Fruit fly (Drosophila melanogaster) S2 (cell line): Measurements from ENCODE around the gene CG15812.

Source experiments
- CG8478 ChIP-seq: fragments of >200 bp; optimal IDR thresholded peaks from 2 replicates; lab custom pipeline; 2018
- CTCF ChIP-seq, 2 experiments: fragments of >200 bp; optimal IDR thresholded peaks; 2 replicates each; lab custom pipeline; 2018

The CG15812 gene

DNA sequence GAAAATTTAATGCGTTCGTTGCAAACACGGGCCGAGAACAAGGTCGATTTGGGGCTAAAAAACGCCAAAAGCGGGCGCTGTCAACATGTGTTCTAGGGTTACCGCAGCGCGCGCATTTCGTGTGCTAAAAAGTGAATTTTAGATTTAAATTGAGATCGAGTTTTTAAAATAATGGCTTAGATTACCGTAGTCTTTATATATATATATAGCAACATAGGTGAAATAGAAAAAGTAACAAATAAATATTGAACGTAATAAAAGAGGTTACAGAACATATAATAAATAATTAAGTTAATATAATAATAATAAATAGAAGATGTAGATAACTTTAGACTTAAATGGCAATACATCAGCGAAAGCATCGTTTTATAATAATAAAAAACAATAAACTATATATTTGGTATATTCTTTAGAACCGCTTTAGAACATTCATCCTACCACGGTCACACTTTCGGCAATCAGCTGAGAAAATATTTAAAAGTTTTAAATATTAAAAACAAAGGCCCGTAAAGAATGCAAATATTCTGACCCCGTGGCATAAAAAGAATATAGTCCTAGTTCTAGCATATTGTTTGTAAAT lies 16.3 kb upstream of the CG15812 start, which contains the start of the genes CG11537 and Alg2:
TSS of gene CG11537 (minus strand) at position 75 of the 580 bp plus-strand sequence.
TSS of gene Alg2 (plus strand) at position 426 of the 580 bp plus-strand sequence.
- TF ChIP-seq CTCF (optimal IDR thresholded peaks at IDR 0.05; lab: Kevin White, UChicago) (no peak), CG8478 (lab: Kevin White, UChicago) (no peak)

DNA sequence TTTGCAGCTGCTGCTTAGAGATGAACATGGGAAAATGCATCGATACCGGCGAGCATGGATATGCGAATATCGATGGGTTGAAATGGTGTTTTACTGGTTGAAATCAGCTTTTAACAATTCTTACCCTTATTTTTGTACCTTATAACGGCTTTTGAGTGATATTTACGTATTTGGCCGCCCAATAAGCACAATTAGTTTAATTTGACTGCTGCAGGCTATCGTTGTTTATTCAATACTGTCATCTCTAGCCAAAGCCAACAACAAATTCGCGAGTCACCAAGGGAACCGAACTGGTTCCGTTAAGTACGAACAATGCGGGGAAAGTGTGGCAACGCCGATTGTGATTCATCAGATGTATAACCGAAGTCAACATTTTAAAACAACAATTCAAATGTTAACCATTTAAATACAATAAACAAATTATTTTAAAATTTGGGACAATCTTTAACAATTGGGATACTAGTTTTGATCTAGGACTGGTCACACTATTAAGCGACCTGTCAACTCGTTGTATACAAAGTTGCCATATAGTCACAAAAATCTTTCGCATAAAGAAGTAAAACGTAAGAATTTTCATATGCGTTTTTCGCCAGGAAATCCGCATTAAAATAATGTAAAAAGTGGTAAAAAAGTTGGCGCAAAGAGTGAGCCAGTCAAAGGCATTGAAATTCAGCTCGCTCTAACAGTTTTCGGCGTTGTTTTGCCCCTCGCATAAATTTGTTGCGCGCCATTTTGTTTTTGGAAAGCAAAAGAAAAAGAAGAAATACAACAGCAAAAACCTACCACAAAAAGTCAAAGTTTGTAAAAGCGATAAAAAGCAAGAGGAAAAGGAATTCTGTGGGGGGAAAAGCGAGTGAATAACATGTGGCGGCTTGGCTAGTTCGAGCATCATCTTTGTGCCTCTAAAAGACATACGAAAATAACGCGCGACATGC lies 11.4 kb upstream of the CG15812 start, which contains the start of the genes Usp5 and BtbVII:
TSS of gene Usp5 (minus strand) at position 234 of the 935 bp plus-strand sequence.
TSS of gene BtbVII (plus strand) at position 522 of the 935 bp plus-strand sequence.
- TF ChIP-seq CTCF (optimal IDR thresholded peaks at IDR 0.05; lab: Kevin White, UChicago) (no peak), CG8478 (lab: Kevin White, UChicago) (no peak)

DNA sequence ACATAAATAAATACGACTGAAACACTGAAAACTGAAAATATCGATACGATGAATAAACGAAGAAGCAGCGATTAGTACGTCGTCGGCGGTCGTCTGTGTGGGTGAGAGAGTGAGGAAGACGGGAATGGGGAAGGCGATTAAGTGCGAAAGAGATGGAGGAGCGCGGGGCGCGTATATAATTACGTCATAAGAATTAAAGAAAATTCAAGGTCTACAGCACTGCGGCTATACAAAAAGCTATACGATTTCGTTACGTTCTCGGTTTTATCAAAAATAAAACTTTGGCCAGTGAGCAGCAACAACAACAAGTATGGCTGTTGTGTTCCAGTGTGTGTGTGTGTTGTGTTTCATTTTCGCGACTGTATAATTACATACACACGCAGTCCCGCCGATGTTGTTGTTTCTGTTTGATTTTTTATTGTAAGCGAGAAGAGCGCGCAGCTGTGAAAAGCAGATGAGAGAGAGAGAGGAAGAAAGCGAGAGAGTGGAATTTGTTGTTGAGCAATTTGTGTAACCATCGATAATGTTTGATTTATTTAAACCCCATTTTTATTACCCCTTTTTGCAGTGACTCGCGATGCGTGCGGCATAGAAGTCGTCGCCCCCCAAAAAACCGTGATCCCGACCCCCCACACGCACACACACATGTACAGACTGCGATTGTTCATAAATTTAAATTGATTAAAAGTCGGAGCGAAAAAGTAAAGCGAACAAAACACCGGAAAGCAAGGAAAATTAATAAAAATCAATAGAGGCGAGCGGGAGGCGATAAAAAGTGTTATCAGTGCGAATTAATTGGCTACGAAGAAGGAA lies 10.5 kb upstream of the CG15812 start:
- TF ChIP-seq CTCF (optimal IDR thresholded peaks at IDR 0.05; lab: Kevin White, UChicago): no peak
- no peak for TF ChIP-seq CG8478 (lab: Kevin White, UChicago)

- TF ChIP-seq CTCF (optimal IDR thresholded peaks at IDR 0.05; lab: Kevin White, UChicago) (no peak), CG8478 (lab: Kevin White, UChicago) (no peak)
Observed at dm6 chr3L:3150376-3150775, 9.4 kb upstream of the CG15812 start.

- TF ChIP-seq CG8478 (lab: Kevin White, UChicago) (no peak), CTCF (optimal IDR thresholded peaks at IDR 0.05; lab: Kevin White, UChicago) (peak; percentile 50 to 59)
Observed at dm6 chr3L:3157651-3158050, 2.1 kb upstream of the CG15812 start.

DNA sequence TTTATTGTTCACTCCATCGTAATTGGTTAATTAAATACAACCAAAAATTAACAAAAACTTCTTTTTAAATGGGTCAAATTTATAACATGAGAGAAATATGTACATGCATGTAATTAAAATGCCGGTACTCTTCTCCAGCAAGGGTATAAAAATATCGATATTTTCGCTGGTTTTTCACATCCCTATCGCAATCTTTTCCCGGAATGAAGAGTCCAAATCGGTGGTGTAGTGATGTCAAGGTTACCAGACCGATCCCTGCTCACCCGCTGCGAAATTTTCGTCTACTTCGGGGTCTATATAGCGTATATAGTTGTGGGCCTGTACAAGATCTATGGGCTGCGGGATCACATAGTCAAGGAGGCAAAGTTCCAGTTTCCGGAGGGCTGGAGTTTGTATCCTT lies 2.2 kb downstream of the CG15812 start, which contains the start of gene rasp:
TSS of gene rasp (plus strand) at position 213 of the 400 bp plus-strand sequence.
- no peak for TF ChIP-seq CTCF (optimal IDR thresholded peaks at IDR 0.05; lab: Kevin White, UChicago)
- TF ChIP-seq CG8478 (lab: Kevin White, UChicago): no peak

dm6 chr3L:3162584-3162983 lies 2.8 kb downstream of the CG15812 start:
- no peak for TF ChIP-seq CG8478 (lab: Kevin White, UChicago)

- no peak for TF ChIP-seq CG8478 (lab: Kevin White, UChicago)
- no peak for TF ChIP-seq CTCF (optimal IDR thresholded peaks at IDR 0.05; lab: Kevin White, UChicago)
Observed at dm6 chr3L:3164951-3165350, 5.2 kb downstream of the CG15812 start, which contains the start of gene CG32280. CG32280 (plus strand) TSS chr3L:3165181.

dm6 chr3L:3165399-3165798 lies 5.6 kb downstream of the CG15812 start:
- TF ChIP-seq CTCF (optimal IDR thresholded peaks at IDR 0.05; lab: Kevin White, UChicago) (no peak), CG8478 (lab: Kevin White, UChicago) (no peak)

dm6 chr3L:3166200-3166695 lies 6.5 kb downstream of the CG15812 start, which contains the start of gene Asciz:
Asciz (minus strand) TSS chr3L:3166250.
- no peak for TF ChIP-seq CTCF (optimal IDR thresholded peaks at IDR 0.05; lab: Kevin White, UChicago)
- no peak for TF ChIP-seq CG8478 (lab: Kevin White, UChicago)

DNA sequence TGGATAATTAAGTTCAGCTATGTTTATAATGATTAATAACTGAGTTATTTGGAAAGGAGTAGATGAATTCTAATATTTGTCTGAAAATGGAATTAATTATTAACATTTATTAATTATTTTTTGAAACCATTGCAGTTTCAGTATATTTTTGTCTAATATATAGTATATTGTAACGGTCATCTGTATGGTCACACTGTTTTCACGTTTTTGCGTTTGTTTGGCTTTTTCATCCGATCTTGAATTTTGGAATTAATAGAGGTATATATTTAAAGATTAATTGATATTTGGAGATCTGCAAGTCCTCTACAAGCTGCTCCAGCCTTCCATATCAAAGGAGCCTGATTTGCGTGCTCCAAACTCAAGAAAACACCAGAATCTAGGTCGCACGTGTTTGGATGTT lies 9.3 kb downstream of the CG15812 start, which contains the start of the genes CG32278 and CG32281:
TSS of gene CG32278 (plus strand) at position 180 of the 400 bp plus-strand sequence.
TSS of gene CG32281 (plus strand) at position 269 of the 400 bp plus-strand sequence.
- TF ChIP-seq CTCF (optimal IDR thresholded peaks at IDR 0.05; lab: Kevin White, UChicago) (no peak), CG8478 (lab: Kevin White, UChicago) (no peak)

- no peak for TF ChIP-seq CG8478 (lab: Kevin White, UChicago)
- no peak for TF ChIP-seq CTCF (optimal IDR thresholded peaks at IDR 0.05; lab: Kevin White, UChicago)
Observed at dm6 chr3L:3172445-3172844, 12.7 kb downstream of the CG15812 start, which contains the start of gene CG14963. CG14963 (minus strand) TSS chr3L:3172545.

dm6 chr3L:3177872-3178271 lies 18.1 kb downstream of the CG15812 start:
- TF ChIP-seq CG8478 (lab: Kevin White, UChicago) (no peak), CTCF (optimal IDR thresholded peaks at IDR 0.05; lab: Kevin White, UChicago) (no peak)
